Worm (Caenorhabditis elegans) whole organism, mixed stage, embryonic: ENCODE data around the gene rocf-1.

Experiments
- ceh-39 ChIP-seq: fragments of 150-350 bp; optimal IDR thresholded peaks from 2 replicates; lab custom pipeline; 2014; ENCODE audit warnings: missing biosample characterization, missing genetic modification characterization
- ces-1 ChIP-seq: fragments of 150-350 bp; optimal IDR thresholded peaks from 2 replicates; lab custom pipeline; 2014; ENCODE audit warnings: missing biosample characterization, missing genetic modification reagents, missing genetic modification characterization
- elt-1 ChIP-seq: sonication (generic microtip); optimal IDR thresholded peaks from 2 replicates; lab custom pipeline; 2017; ENCODE audit warnings: missing genetic modification characterization, mild to moderate bottlenecking, missing compliant biosample characterization, antibody characterized with exemption, moderate library complexity, borderline replicate concordance; ENCODE audit not compliant: insufficient read depth
- hlh-1 ChIP-seq: fragments of 150-350 bp; optimal IDR thresholded peaks from 2 replicates; lab custom pipeline; 2014; ENCODE audit warnings: missing biosample characterization, missing genetic modification reagents, missing genetic modification characterization
- lin-13 ChIP-seq: fragments of 150-350 bp; optimal IDR thresholded peaks from 2 replicates; lab custom pipeline; 2014; ENCODE audit warnings: missing biosample characterization, missing genetic modification characterization
- mab-5 ChIP-seq: fragments of 150-350 bp; optimal IDR thresholded peaks from 2 replicates; lab custom pipeline; 2014; ENCODE audit warnings: missing biosample characterization, missing genetic modification characterization
- mep-1 ChIP-seq: fragments of 150-350 bp; optimal IDR thresholded peaks from 2 replicates; lab custom pipeline; 2017; ENCODE audit warnings: missing biosample characterization, missing genetic modification reagents, missing genetic modification characterization, inconsistent platforms
- pha-4 ChIP-seq: fragments of 150-350 bp; optimal IDR thresholded peaks from 2 replicates; lab custom pipeline; 2018; ENCODE audit warnings: missing biosample characterization, missing genetic modification reagents, missing genetic modification characterization
- sem-2 ChIP-seq: fragments of 200-800 bp; sonication (Bioruptor generic); optimal IDR thresholded peaks from 2 replicates; lab custom pipeline; 2018; ENCODE audit warnings: mild to moderate bottlenecking, missing genetic modification characterization, missing compliant biosample characterization
- snpc-4 ChIP-seq: fragments of 150-350 bp; optimal IDR thresholded peaks from 2 replicates; lab custom pipeline; 2014; ENCODE audit warnings: missing biosample characterization, missing genetic modification characterization
- unc-39 ChIP-seq: fragments of 150-350 bp; optimal IDR thresholded peaks from 2 replicates; lab custom pipeline; 2014; ENCODE audit warnings: missing biosample characterization, missing genetic modification characterization
- unc-62 ChIP-seq: fragments of 150-350 bp; optimal IDR thresholded peaks from 2 replicates; lab custom pipeline; 2014; ENCODE audit warnings: missing biosample characterization, missing genetic modification reagents, missing genetic modification characterization
- ztf-11 ChIP-seq: fragments of 150-350 bp; optimal IDR thresholded peaks from 2 replicates; lab custom pipeline; 2014; ENCODE audit warnings: missing biosample characterization, missing genetic modification characterization

DNA sequence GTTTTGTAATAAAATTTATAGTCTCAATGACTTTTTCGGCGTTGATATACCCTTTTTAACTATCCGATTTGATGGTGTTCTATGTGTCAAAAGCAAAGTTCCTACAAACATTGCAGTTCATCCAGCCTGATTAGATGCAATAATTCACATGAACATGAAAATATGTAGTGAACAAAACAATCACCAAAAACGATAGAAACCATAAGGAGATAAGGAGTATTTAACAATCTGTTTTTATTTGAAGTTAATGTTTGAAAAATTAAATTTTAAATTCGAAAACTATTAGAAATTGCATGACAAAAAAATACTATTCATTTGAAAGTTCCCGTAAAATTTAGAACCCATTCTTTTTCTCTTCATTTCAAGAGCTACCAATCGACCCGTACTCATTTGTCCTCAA lies 37.4 kb downstream of the rocf-1 start, which contains the start of gene fbxa-209:
- TF ChIP-seq mep-1 (tag; lab: Kevin White, UChicago) (no peak), elt-1 (no peak), unc-62 (no peak), snpc-4 (tag; lab: Kevin White, UChicago) (no peak), unc-39 (tag; lab: Kevin White, UChicago) (no peak), hlh-1 (tag; lab: Kevin White, UChicago) (no peak), mab-5 (tag; lab: Kevin White, UChicago) (no peak), lin-13 (tag; lab: Kevin White, UChicago) (no peak), pha-4 (tag; lab: Kevin White, UChicago) (no peak), ztf-11 (tag; lab: Kevin White, UChicago) (no peak), ces-1 (GFP tag; lab: Kevin White, UChicago) (no peak), sem-2 (GFP tag; lab: Kevin White, UChicago) (no peak), ceh-39 (tag; lab: Kevin White, UChicago) (no peak)
